Fruit fly (Drosophila melanogaster): ENCODE data around the gene CG13305.

The CG13305 gene

DNA sequence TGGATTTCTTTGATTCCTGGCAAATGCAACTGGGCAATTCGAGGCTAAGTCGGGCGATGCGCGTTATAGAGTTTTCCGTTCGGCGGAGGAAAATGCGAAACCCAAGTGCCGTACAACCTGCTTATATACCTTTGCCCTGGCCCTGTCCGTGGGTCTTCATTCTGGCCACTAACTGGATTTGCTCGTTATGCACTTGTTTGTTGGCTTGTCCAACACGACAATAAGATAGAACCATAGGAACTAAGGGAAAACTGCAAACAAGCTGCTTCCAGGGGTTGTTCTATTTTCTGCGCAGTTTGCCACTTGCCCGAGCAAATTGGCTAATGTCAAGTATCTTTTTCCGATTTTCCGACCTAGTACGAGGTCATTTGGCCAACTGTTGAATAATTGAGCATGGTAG, 2.2 kb upstream of the CG13305 start, which contains the start of gene Arr2:
Gene Arr2 (minus strand): TSS at position 101 of the 400 bp plus-strand sequence.
- TF ChIP-seq slp2 (GFP tag; optimal IDR thresholded peaks at IDR 0.05) = no peak
- TF ChIP-seq nmo (GFP tag; optimal IDR thresholded peaks at IDR 0.05) = no peak

DNA sequence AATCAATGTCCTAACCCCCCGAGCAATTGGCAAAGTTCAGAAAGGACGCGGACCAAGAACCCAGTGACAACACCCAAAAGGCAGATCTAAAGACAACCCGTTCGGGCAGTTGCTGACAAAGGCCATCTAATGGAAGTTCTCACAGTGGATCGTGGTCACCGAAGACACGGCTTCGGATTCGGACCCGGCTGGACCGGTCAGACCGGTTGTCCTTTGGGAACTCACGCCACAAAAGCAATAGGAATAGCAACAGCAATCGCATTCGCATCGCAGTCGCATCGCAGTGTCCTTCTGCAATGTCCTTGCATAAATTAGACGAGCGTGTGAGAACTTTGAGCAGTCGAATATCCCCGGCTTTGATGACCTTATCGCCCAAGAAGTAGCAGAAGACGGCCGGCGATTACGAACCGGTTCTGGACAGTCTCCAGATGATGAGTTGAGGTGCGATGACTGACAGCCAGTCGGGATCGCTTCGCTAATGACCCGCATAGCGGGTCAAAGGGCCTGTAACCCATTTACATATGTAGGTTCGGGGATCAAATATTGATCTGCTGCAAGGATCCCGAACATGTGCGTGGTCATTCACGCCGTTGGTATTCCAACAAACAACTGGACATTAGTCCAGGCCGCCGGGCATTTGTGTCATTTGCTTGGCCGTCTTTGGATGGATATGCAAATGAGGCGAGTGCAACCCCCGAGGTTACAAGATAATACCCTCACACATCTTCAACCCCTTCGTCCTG, 2.6 kb downstream of the CG13305 start:
- TF ChIP-seq zen (tag; optimal IDR thresholded peaks at IDR 0.05) (peak; percentile 77), pros (GFP tag; optimal IDR thresholded peaks at IDR 0.05) (peak; percentile 62), ase (GFP tag; IDR thresholded peaks at IDR 0.05) (no peak), D19A (tag; optimal IDR thresholded peaks at IDR 0.05) (no peak), tll (GFP tag; optimal IDR thresholded peaks at IDR 0.05) (peak in 1 of 2 experiments; percentile 63)

DNA sequence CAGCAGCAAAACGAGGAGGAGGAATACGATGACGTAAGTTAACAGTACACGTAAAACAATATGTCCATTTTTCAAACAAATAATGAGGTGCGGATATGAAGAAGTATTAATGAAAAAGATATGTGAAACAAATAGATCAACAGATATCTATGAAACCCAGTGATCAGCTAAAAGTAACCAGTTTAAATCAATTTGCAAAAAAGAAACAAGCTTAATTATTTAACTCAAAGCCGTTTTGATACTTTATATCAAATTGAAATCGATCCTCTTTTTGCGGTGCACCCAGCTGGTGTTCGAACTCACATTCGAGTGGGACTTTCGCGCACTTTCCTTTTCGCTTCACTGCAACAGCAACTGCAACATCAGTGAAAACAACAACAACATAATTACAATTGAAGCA, 5.6 kb downstream of the CG13305 start:
- no peak for TF ChIP-seq ham (GFP tag; IDR thresholded peaks at IDR 0.05)
- TF ChIP-seq twi (tag; optimal IDR thresholded peaks at IDR 0.05) = no peak

DNA sequence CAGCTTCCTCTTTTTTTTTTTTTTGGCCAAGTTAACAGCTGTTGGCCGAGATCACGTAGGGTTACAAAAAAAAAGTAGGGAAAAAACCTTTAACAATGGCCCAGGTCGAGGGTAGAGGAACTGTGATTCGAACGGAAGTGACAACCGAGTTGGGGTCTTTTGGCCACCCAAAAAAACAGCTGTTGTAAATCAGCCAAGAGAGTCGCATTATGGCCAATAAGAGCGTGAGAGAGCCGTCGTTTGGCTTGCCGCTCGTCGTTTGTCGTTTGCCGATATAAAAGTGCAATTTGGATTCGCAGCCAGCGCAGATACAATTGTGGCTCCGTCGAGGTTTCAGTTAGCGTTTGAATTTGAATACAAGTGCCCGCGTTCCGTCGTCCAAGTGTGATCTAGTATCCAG, 6.5 kb downstream of the CG13305 start, which contains the start of gene Cpr66D:
Gene Cpr66D (plus strand): TSS at position 301 of the 400 bp plus-strand sequence.
- TF ChIP-seq CG3065 (GFP tag; optimal IDR thresholded peaks at IDR 0.05) (no peak), Dek (tag; optimal IDR thresholded peaks at IDR 0.05) (no peak), Trl (optimal IDR thresholded peaks at IDR 0.05) (peak in 1 of 2 experiments; percentile 2), Trl (GFP tag; optimal IDR thresholded peaks at IDR 0.05) (no peak), usp (GFP tag; optimal IDR thresholded peaks at IDR 0.05) (no peak)

DNA sequence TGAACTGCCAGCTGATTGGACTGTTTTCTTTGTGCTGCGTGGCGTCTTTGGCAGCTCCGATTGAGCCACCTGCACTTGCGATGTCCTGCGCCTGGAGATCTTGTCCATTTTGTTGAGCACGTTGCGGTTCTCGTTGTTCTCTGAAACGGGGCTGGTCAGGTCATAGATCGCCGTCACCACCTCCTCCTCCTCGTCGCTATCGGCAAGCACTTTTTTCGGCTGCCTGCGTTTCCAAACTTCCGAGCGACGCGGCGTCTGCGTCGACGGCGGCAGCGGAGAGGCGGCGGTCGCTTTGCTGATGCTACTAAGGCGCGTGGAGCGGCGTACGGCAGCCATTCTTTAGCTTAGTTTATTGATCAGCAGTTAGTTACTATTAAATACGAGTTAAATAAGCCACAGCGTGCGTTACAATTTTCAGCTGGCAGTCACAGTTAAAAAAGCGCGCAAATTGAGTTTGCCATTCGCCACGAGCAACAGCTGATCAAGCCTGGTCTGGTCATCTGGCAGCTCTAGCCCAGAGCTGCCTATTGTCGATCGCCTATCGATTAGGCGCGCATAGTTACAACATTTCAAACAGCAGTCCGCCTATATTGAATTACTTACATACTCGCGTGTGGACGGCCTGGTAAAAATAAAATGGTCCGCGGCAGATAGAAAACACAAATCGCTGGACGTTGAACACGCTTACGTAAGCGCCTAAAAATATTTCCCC, 12.9 kb downstream of the CG13305 start, which contains the start of gene Cdc6:
Gene Cdc6 (minus strand): TSS at position 456 of the 712 bp plus-strand sequence.
- no peak for TF ChIP-seq klu (GFP tag; IDR thresholded peaks at IDR 0.05)
- no peak for TF ChIP-seq CG17361 (GFP tag; IDR thresholded peaks at IDR 0.05)
- TF ChIP-seq H15 (GFP tag; IDR thresholded peaks at IDR 0.05) = no peak
- TF ChIP-seq Mrtf (GFP tag; IDR thresholded peaks at IDR 0.05) = no peak
- no peak for TF ChIP-seq CG11723 (GFP tag; optimal IDR thresholded peaks at IDR 0.05)
- no peak for TF ChIP-seq CG3065 (GFP tag; optimal IDR thresholded peaks at IDR 0.05)
- TF ChIP-seq her (GFP tag; optimal IDR thresholded peaks at IDR 0.05) = no peak
- peak in 1 of 3 experiments; percentile 46 for TF ChIP-seq Stat92E (GFP tag; optimal IDR thresholded peaks at IDR 0.05)
- TF ChIP-seq zen (tag; optimal IDR thresholded peaks at IDR 0.05) = peak; percentile 27
- no peak for TF ChIP-seq Chrac-16 (GFP tag; optimal IDR thresholded peaks at IDR 0.05)
- TF ChIP-seq CG2116 (GFP tag; optimal IDR thresholded peaks at IDR 0.05) = peak; percentile 99
- no peak for TF ChIP-seq Hr39 (optimal IDR thresholded peaks at IDR 0.05)
- TF ChIP-seq CG10209 (GFP tag; optimal IDR thresholded peaks at IDR 0.05) = no peak
- no peak for TF ChIP-seq Dip3 (GFP tag; optimal IDR thresholded peaks at IDR 0.05)
- TF ChIP-seq Bgb (GFP tag; IDR thresholded peaks at IDR 0.05; ENCODE audit: partially characterized antibody) = peak; percentile 46; the same call in 1 of the 2 replicates
- no peak for TF ChIP-seq danr (GFP tag; IDR thresholded peaks at IDR 0.05)
- TF ChIP-seq sisA (GFP tag; IDR thresholded peaks at IDR 0.05) = no peak
- 0 out of 3 replicates have a peak, but pooled peaks have one; percentile 32 for TF ChIP-seq CG7963 (GFP tag; IDR thresholded peaks at IDR 0.05; ENCODE audit: partially characterized antibody)
- no peak for TF ChIP-seq Ptx1 (GFP tag; IDR thresholded peaks at IDR 0.05)
- no peak for TF ChIP-seq jumu (GFP tag; optimal IDR thresholded peaks at IDR 0.05)
- peak; percentile 92 for TF ChIP-seq Adf1 (GFP tag; IDR thresholded peaks at IDR 0.05)
- no peak for TF ChIP-seq inv (GFP tag; IDR thresholded peaks at IDR 0.05; ENCODE audit: partially characterized antibody)
- TF ChIP-seq bbx (GFP tag; IDR thresholded peaks at IDR 0.05; ENCODE audit: partially characterized antibody) = peak; percentile 53; the same call in 1 of the 2 replicates
- TF ChIP-seq CG6272 (GFP tag; IDR thresholded peaks at IDR 0.05) = no peak
- no peak for TF ChIP-seq Xrp1 (GFP tag; IDR thresholded peaks at IDR 0.05)
- no peak for TF ChIP-seq CG7987 (GFP tag; optimal IDR thresholded peaks at IDR 0.05)
- no peak for TF ChIP-seq Ada2b (GFP tag; IDR thresholded peaks at IDR 0.05)
- no peak for TF ChIP-seq mam (GFP tag; optimal IDR thresholded peaks at IDR 0.05)
- peak; percentile 46 for TF ChIP-seq BEAF-32 (GFP tag; optimal IDR thresholded peaks at IDR 0.05)
